Worm (Caenorhabditis elegans) whole organism, L4/young adult: ENCODE data around the gene sri-43.

Source experiments
- W03F9.2 ChIP-seq: fragments of 150-350 bp; optimal IDR thresholded peaks from 2 replicates; lab custom pipeline; 2014; ENCODE audit warnings: missing biosample characterization, missing genetic modification characterization
- dao-5 ChIP-seq: sonication (generic microtip); optimal IDR thresholded peaks from 2 replicates; lab custom pipeline; 2016; ENCODE audit warnings: missing genotype, missing genetic modification characterization, moderate library complexity, missing compliant biosample characterization
- him-1 ChIP-seq: sonication (generic microtip); optimal IDR thresholded peaks from 2 replicates; lab custom pipeline; 2016; ENCODE audit warnings: missing genotype, missing genetic modification reagents, missing genetic modification characterization, missing compliant biosample characterization

DNA sequence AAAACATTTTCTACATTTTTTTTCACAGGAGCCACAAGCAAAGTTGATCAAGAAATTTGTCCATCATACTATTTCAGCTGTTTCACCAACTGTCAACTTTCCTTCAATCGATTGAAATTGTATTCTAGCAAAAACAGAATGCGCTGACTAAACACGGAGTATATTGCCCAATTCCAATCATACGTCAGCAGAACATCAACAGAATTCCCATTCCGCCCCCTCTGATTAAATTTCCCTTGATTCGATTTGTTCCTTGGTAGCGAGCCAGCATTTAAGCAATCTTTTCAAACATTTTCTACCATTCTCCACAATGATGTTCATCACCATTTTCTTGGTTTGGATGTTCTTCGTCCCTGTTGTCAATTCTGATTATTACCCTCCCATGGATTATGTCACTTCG is 1.4 kb upstream of the sri-43 start, which contains the start of gene T10D4.15:
- no peak for TF ChIP-seq him-1 (tag; lab: Kevin White, UChicago)
- no peak for TF ChIP-seq dao-5 (tag; lab: Kevin White, UChicago)
- TF ChIP-seq W03F9.2 (tag; lab: Kevin White, UChicago) = no peak
